Worm (Caenorhabditis elegans) whole organism, L2 larva: ENCODE data around the gene pak-2.
A peak's percentile ranks its signal among the peaks of the same experiment; 100 is the strongest.

Experiments used
- C34F6.9 ChIP-seq: fragments of 150-350 bp; optimal IDR thresholded peaks from 2 replicates; lab custom pipeline; 2014; ENCODE audit warnings: missing biosample characterization, missing genetic modification characterization
- F13H6.1 ChIP-seq: sonication (generic microtip); optimal IDR thresholded peaks from 2 replicates; lab custom pipeline; 2016; ENCODE audit warnings: missing genetic modification characterization, missing compliant biosample characterization
- R02D3.7 ChIP-seq: fragments of 150-350 bp; optimal IDR thresholded peaks from 2 replicates; lab custom pipeline; 2014; ENCODE audit warnings: missing biosample characterization, missing genetic modification characterization
- Y55F3AM.14 ChIP-seq: fragments of 200-800 bp; sonication (Bioruptor generic); optimal IDR thresholded peaks from 2 replicates; lab custom pipeline; 2018; ENCODE audit warnings: mild to moderate bottlenecking, missing genetic modification characterization, missing compliant biosample characterization
- ZK546.5 ChIP-seq: sonication (generic microtip); optimal IDR thresholded peaks from 2 replicates; lab custom pipeline; 2017; ENCODE audit warnings: missing biosample characterization, missing genetic modification characterization
- alr-1 ChIP-seq: fragments of 150-350 bp; optimal IDR thresholded peaks from 2 replicates; lab custom pipeline; 2014; ENCODE audit warnings: missing biosample characterization, missing genetic modification characterization
- aly-2 ChIP-seq: fragments of 150-350 bp; optimal IDR thresholded peaks from 2 replicates; lab custom pipeline; 2014; ENCODE audit warnings: missing biosample characterization, missing genetic modification characterization
- ama-1 ChIP-seq: fragments of 150-350 bp; optimal IDR thresholded peaks from 2 replicates; lab custom pipeline; 2018; ENCODE audit warnings: inconsistent platforms
- blmp-1 ChIP-seq: sonication (generic microtip); optimal IDR thresholded peaks from 2 replicates; lab custom pipeline; 2017; ENCODE audit warnings: missing genetic modification characterization, mild to moderate bottlenecking, missing compliant biosample characterization, antibody characterized with exemption, moderate library complexity; ENCODE audit not compliant: insufficient read depth
- ceh-16 ChIP-seq: fragments of 150-350 bp; optimal IDR thresholded peaks from 2 replicates; lab custom pipeline; 2014; ENCODE audit warnings: missing biosample characterization, missing genetic modification characterization
- ceh-82 ChIP-seq: fragments of 150-350 bp; optimal IDR thresholded peaks from 2 replicates; lab custom pipeline; 2014; ENCODE audit warnings: missing biosample characterization, missing genetic modification characterization
- crh-2 ChIP-seq: sonication (generic microtip); optimal IDR thresholded peaks from 2 replicates; lab custom pipeline; 2017; ENCODE audit warnings: missing biosample characterization, missing genetic modification characterization
- dmd-4 ChIP-seq: sonication (generic microtip); optimal IDR thresholded peaks from 2 replicates; lab custom pipeline; 2017; ENCODE audit warnings: missing biosample characterization, missing genetic modification characterization
- egl-27 ChIP-seq: sonication (generic microtip); optimal IDR thresholded peaks from 3 replicates; lab custom pipeline; 2017; ENCODE audit warnings: missing biosample characterization, missing genetic modification reagents, missing genetic modification characterization
- elt-1 ChIP-seq: fragments of 150-350 bp; optimal IDR thresholded peaks from 2 replicates; lab custom pipeline; 2014; ENCODE audit warnings: missing biosample characterization, missing genetic modification characterization
- elt-3 ChIP-seq: sonication (generic microtip); optimal IDR thresholded peaks from 2 replicates; lab custom pipeline; 2017; ENCODE audit warnings: missing biosample characterization, missing genetic modification characterization
- fos-1 ChIP-seq: fragments of 150-350 bp; optimal IDR thresholded peaks from 2 replicates; lab custom pipeline; 2014; ENCODE audit warnings: missing biosample characterization, missing genetic modification characterization
- gmeb-1 ChIP-seq: fragments of 150-350 bp; optimal IDR thresholded peaks from 2 replicates; lab custom pipeline; 2014; ENCODE audit warnings: missing biosample characterization, missing genetic modification characterization
- lin-11 ChIP-seq: fragments of 150-350 bp; sonication (generic microtip); optimal IDR thresholded peaks from 2 replicates; lab custom pipeline; 2014; ENCODE audit warnings: missing biosample characterization, missing genetic modification characterization, inconsistent platforms, mixed read lengths
- lin-13 ChIP-seq: fragments of 150-350 bp; optimal IDR thresholded peaks from 2 replicates; lab custom pipeline; 2014; ENCODE audit warnings: missing biosample characterization, missing genetic modification reagents, missing genetic modification characterization
- lin-39 ChIP-seq: fragments of 150-350 bp; optimal IDR thresholded peaks from 2 replicates; lab custom pipeline; 2014; ENCODE audit warnings: missing biosample characterization, missing genetic modification reagents, missing genetic modification characterization
- lsy-2 ChIP-seq, 2 experiments: fragments of 150-350 bp in 1 of 2; sonication (generic microtip) in 1 of 2; optimal IDR thresholded peaks; 2 replicates each; lab custom pipeline; 2014 to 2017; ENCODE audit warnings: missing biosample characterization in 2 of 2, missing genetic modification characterization in 2 of 2
- mab-5 ChIP-seq: fragments of 150-350 bp; optimal IDR thresholded peaks from 2 replicates; lab custom pipeline; 2014; ENCODE audit warnings: missing biosample characterization, missing genetic modification characterization
- mbf-1 ChIP-seq: sonication (generic microtip); optimal IDR thresholded peaks from 2 replicates; lab custom pipeline; 2017; ENCODE audit warnings: missing biosample characterization, missing genetic modification characterization
- mdl-1 ChIP-seq, 2 experiments: fragments of 150-350 bp in 1 of 2; sonication (generic microtip) in 1 of 2; optimal IDR thresholded peaks; 2 replicates each; lab custom pipeline; 2017; ENCODE audit warnings: missing biosample characterization in 2 of 2, missing genetic modification characterization in 2 of 2
- nhr-10 ChIP-seq: sonication (generic microtip); optimal IDR thresholded peaks from 2 replicates; lab custom pipeline; 2017; ENCODE audit warnings: missing biosample characterization, missing genetic modification characterization
- nhr-11 ChIP-seq: fragments of 150-350 bp; optimal IDR thresholded peaks from 2 replicates; lab custom pipeline; 2014; ENCODE audit warnings: missing biosample characterization, missing genetic modification characterization
- nhr-12 ChIP-seq: fragments of 150-350 bp; optimal IDR thresholded peaks from 2 replicates; lab custom pipeline; 2014; ENCODE audit warnings: missing biosample characterization, missing genetic modification characterization
- nhr-129 ChIP-seq: fragments of 150-350 bp; optimal IDR thresholded peaks from 2 replicates; lab custom pipeline; 2014; ENCODE audit warnings: missing biosample characterization, missing genetic modification characterization
- nhr-21 ChIP-seq: fragments of 150-350 bp; optimal IDR thresholded peaks from 2 replicates; lab custom pipeline; 2014; ENCODE audit warnings: missing biosample characterization, missing genetic modification characterization
- nhr-23 ChIP-seq: fragments of 150-350 bp; optimal IDR thresholded peaks from 2 replicates; lab custom pipeline; 2014; ENCODE audit warnings: missing biosample characterization, missing genetic modification reagents, missing genetic modification characterization
- nhr-237 ChIP-seq: fragments of 150-350 bp; optimal IDR thresholded peaks from 2 replicates; lab custom pipeline; 2014; ENCODE audit warnings: missing biosample characterization, missing genetic modification characterization
- nhr-25 ChIP-seq: fragments of 150-350 bp; sonication (generic microtip); optimal IDR thresholded peaks from 3 replicates; lab custom pipeline; 2014; ENCODE audit warnings: missing biosample characterization, missing genetic modification characterization
- nhr-6 ChIP-seq: fragments of 150-350 bp; optimal IDR thresholded peaks from 2 replicates; lab custom pipeline; 2014; ENCODE audit warnings: missing biosample characterization, missing genetic modification characterization
- nhr-77 ChIP-seq: fragments of 150-350 bp; optimal IDR thresholded peaks from 2 replicates; lab custom pipeline; 2014; ENCODE audit warnings: missing biosample characterization, missing genetic modification characterization
- peb-1 ChIP-seq: fragments of 150-350 bp; optimal IDR thresholded peaks from 2 replicates; lab custom pipeline; 2014; ENCODE audit warnings: missing biosample characterization, missing genetic modification characterization
- sem-4 ChIP-seq: fragments of 150-350 bp; optimal IDR thresholded peaks from 2 replicates; lab custom pipeline; 2014; ENCODE audit warnings: missing biosample characterization, missing genetic modification reagents, missing genetic modification characterization
- skn-1 ChIP-seq: sonication (generic microtip); optimal IDR thresholded peaks from 2 replicates; lab custom pipeline; 2017; ENCODE audit warnings: missing biosample characterization, missing genetic modification characterization
- sma-3 ChIP-seq: sonication (generic microtip); optimal IDR thresholded peaks from 2 replicates; lab custom pipeline; 2016; ENCODE audit warnings: missing genetic modification reagents, missing genetic modification characterization, missing compliant biosample characterization
- sma-9 ChIP-seq, 2 experiments: fragments of 150-350 bp in 1 of 2; sonication (generic microtip) in 1 of 2; optimal IDR thresholded peaks; 2 replicates each; lab custom pipeline; 2014 to 2016; ENCODE audit warnings: missing genetic modification characterization in 2 of 2, mild to moderate bottlenecking in 1 of 2, missing biosample characterization in 1 of 2, missing compliant biosample characterization in 1 of 2, missing genetic modification reagents in 1 of 2, moderate library complexity in 1 of 2
- snpc-4 ChIP-seq: fragments of 150-350 bp; optimal IDR thresholded peaks from 2 replicates; lab custom pipeline; 2014; ENCODE audit warnings: missing biosample characterization, missing genetic modification characterization
- unc-39 ChIP-seq: fragments of 150-350 bp; optimal IDR thresholded peaks from 2 replicates; lab custom pipeline; 2014; ENCODE audit warnings: missing biosample characterization, missing genetic modification characterization
- unc-55 ChIP-seq: fragments of 150-350 bp; sonication (generic microtip); optimal IDR thresholded peaks from 3 replicates; lab custom pipeline; 2014; ENCODE audit warnings: missing biosample characterization, missing genetic modification reagents, missing genetic modification characterization
- unc-62 ChIP-seq: fragments of 150-350 bp; optimal IDR thresholded peaks from 2 replicates; lab custom pipeline; 2014; ENCODE audit warnings: missing biosample characterization, missing genetic modification reagents, missing genetic modification characterization
- zag-1 ChIP-seq: fragments of 150-350 bp; optimal IDR thresholded peaks from 2 replicates; lab custom pipeline; 2014; ENCODE audit warnings: missing biosample characterization, missing genetic modification characterization
- ztf-1 ChIP-seq: fragments of 200-800 bp; sonication (Bioruptor generic); conservative IDR thresholded peaks from 2 replicates; pipeline ENCODE4 v1.3.6; 2022; ENCODE audit warnings: missing genetic modification characterization, missing compliant biosample characterization
- ztf-11 ChIP-seq: sonication (generic microtip); optimal IDR thresholded peaks from 2 replicates; lab custom pipeline; 2017; ENCODE audit warnings: missing biosample characterization, missing genetic modification characterization
- ztf-4 ChIP-seq: fragments of 150-350 bp; optimal IDR thresholded peaks from 2 replicates; lab custom pipeline; 2014; ENCODE audit warnings: missing biosample characterization, missing genetic modification characterization

pak-2 gene

ce11 chrV:11000650-11001049 is 38.6 kb downstream of the pak-2 start, which contains the start of gene isy-1:
isy-1 (minus strand) TSS chrV:11000699.
- TF ChIP-seq sma-9 (GFP tag; optimal IDR thresholded peaks at IDR 0.05; lab: Kevin White, UChicago), result peak; percentile 86
- no peak for TF ChIP-seq sma-9 (tag; optimal IDR thresholded peaks at IDR 0.05; lab: Kevin White, UChicago)
- TF ChIP-seq peb-1 (tag; lab: Kevin White, UChicago), result no peak
- no peak for TF ChIP-seq ceh-16 (tag; lab: Kevin White, UChicago)
- TF ChIP-seq aly-2 (tag; lab: Kevin White, UChicago), result no peak
- no peak for TF ChIP-seq nhr-25
- peak; percentile 38 for TF ChIP-seq fos-1 (tag; lab: Kevin White, UChicago)
- peak; percentile 41 for TF ChIP-seq sma-3
- no peak for TF ChIP-seq ama-1 (lab: Kevin White, UChicago)
- TF ChIP-seq ztf-11 (tag; lab: Kevin White, UChicago), result no peak
- no peak for TF ChIP-seq dmd-4
- TF ChIP-seq egl-27 (tag; lab: Kevin White, UChicago), result no peak
- TF ChIP-seq mdl-1 (tag; optimal IDR thresholded peaks at IDR 0.05; lab: Kevin White, UChicago), result no peak
- TF ChIP-seq lsy-2 (tag; optimal IDR thresholded peaks at IDR 0.05; lab: Kevin White, UChicago), result peak; percentile 18 to 86
- peak; percentile 95 for TF ChIP-seq C34F6.9 (tag; lab: Kevin White, UChicago)
- TF ChIP-seq nhr-23 (tag; lab: Kevin White, UChicago), result no peak
- TF ChIP-seq nhr-237, result no peak
- no peak for TF ChIP-seq ceh-82 (tag; lab: Kevin White, UChicago)
- peak; percentile 52 for TF ChIP-seq mab-5 (tag; lab: Kevin White, UChicago)
- TF ChIP-seq gmeb-1 (tag; lab: Kevin White, UChicago), result peak; percentile 96
- no peak for TF ChIP-seq elt-3 (tag; lab: Kevin White, UChicago)
- TF ChIP-seq crh-2 (tag; lab: Kevin White, UChicago), result peak; percentile 79
- TF ChIP-seq nhr-10 (tag; lab: Kevin White, UChicago), result no peak
- no peak for TF ChIP-seq lin-11 (tag; lab: Kevin White, UChicago)
- no peak for TF ChIP-seq nhr-6 (tag; lab: Kevin White, UChicago)
- TF ChIP-seq nhr-129 (tag; lab: Kevin White, UChicago), result peak; percentile 58
- no peak for TF ChIP-seq R02D3.7
- TF ChIP-seq elt-1, result no peak
- TF ChIP-seq nhr-77 (tag; lab: Kevin White, UChicago), result no peak
- TF ChIP-seq F13H6.1 (tag; lab: Kevin White, UChicago), result peak; percentile 32
- no peak for TF ChIP-seq nhr-11 (tag; lab: Kevin White, UChicago)
- TF ChIP-seq ztf-4 (tag; lab: Kevin White, UChicago), result no peak
- no peak for TF ChIP-seq ztf-1 (GFP tag; lab: Robert Waterston, UW)
- no peak for TF ChIP-seq skn-1
- peak; percentile 6 for TF ChIP-seq ZK546.5
- TF ChIP-seq alr-1 (tag; lab: Kevin White, UChicago), result no peak
- TF ChIP-seq blmp-1 (tag; lab: Kevin White, UChicago), result peak; percentile 48
- TF ChIP-seq Y55F3AM.14 (GFP tag; lab: Kevin White, UChicago), result no peak
- TF ChIP-seq unc-55 (GFP tag; lab: Kevin White, UChicago), result peak; percentile 91
- TF ChIP-seq nhr-12 (tag; lab: Kevin White, UChicago), result no peak
- no peak for TF ChIP-seq sem-4 (tag; lab: Kevin White, UChicago)
- no peak for TF ChIP-seq mbf-1
- TF ChIP-seq snpc-4 (tag; lab: Kevin White, UChicago), result peak; percentile 57
- no peak for TF ChIP-seq lin-39 (tag; lab: Kevin White, UChicago)
- peak; percentile 75 for TF ChIP-seq lin-13 (GFP tag; lab: Kevin White, UChicago)
- peak; percentile 50 for TF ChIP-seq nhr-21 (tag; lab: Kevin White, UChicago)
- no peak for TF ChIP-seq zag-1
- no peak for TF ChIP-seq unc-39 (tag; lab: Kevin White, UChicago)
- no peak for TF ChIP-seq unc-62
